Fruit fly (Drosophila melanogaster) whole organism, prepupa: ENCODE results near the gene CG4860.

ENCODE experiments used
- Blimp-1 ChIP-seq: fragments of 200-800 bp; sonication (Bioruptor generic); optimal IDR thresholded peaks from 3 replicates; lab custom pipeline; 2017; ENCODE audit warnings: missing biosample characterization, missing genetic modification characterization, mild to moderate bottlenecking, moderate library complexity, missing genetic modification reagents
- CG10669 ChIP-seq: fragments of 200-800 bp; sonication (Bioruptor generic); optimal IDR thresholded peaks from 3 replicates; lab custom pipeline; 2018; ENCODE audit warnings: missing biosample characterization, mild to moderate bottlenecking, missing genetic modification characterization, moderate library complexity
- CG11294 ChIP-seq: fragments of 200-800 bp; sonication (Bioruptor generic); IDR thresholded peaks from 2 replicates; pipeline ENCODE4 v1.3.6; 2022; ENCODE audit warnings: missing biosample characterization, missing genetic modification characterization
- CG16779 ChIP-seq: fragments of 200-800 bp; sonication (Bioruptor generic); optimal IDR thresholded peaks from 3 replicates; lab custom pipeline; 2017; ENCODE audit warnings: missing biosample characterization, mild to moderate bottlenecking, missing genetic modification characterization
- CG32006 ChIP-seq: fragments of 200-800 bp; sonication (Bioruptor generic); optimal IDR thresholded peaks from 3 replicates; lab custom pipeline; 2017; ENCODE audit warnings: missing biosample characterization, mild to moderate bottlenecking, missing genetic modification characterization
- CG3919 ChIP-seq: fragments of 200-800 bp; sonication (Bioruptor generic); optimal IDR thresholded peaks from 3 replicates; lab custom pipeline; 2016; ENCODE audit warnings: missing biosample characterization, missing genetic modification characterization
- CG4318 ChIP-seq: fragments of 200-800 bp; sonication (Bioruptor generic); optimal IDR thresholded peaks from 3 replicates; lab custom pipeline; 2017; ENCODE audit warnings: missing biosample characterization, mild to moderate bottlenecking, missing genetic modification characterization
- CG6163 ChIP-seq: fragments of 200-800 bp; sonication (Bioruptor generic); IDR thresholded peaks from 3 replicates; pipeline ENCODE4 v1.3.6; 2022; ENCODE audit warnings: missing biosample characterization, missing genetic modification characterization
- CG6276 ChIP-seq: fragments of 200-800 bp; sonication (Bioruptor generic); optimal IDR thresholded peaks from 2 replicates; lab custom pipeline; 2017; ENCODE audit warnings: missing biosample characterization, mild to moderate bottlenecking, missing genetic modification characterization
- CG6808 ChIP-seq: fragments of 200-800 bp; sonication (Bioruptor generic); optimal IDR thresholded peaks from 3 replicates; lab custom pipeline; 2017; ENCODE audit warnings: missing biosample characterization, missing genetic modification characterization, mild to moderate bottlenecking, moderate library complexity, missing genetic modification reagents
- CG7368 ChIP-seq: fragments of 200-800 bp; sonication (Bioruptor generic); optimal IDR thresholded peaks from 3 replicates; lab custom pipeline; 2016; ENCODE audit warnings: missing biosample characterization, missing genetic modification characterization
- CG8319 ChIP-seq: fragments of 200-800 bp; sonication (Bioruptor generic); optimal IDR thresholded peaks from 3 replicates; lab custom pipeline; 2016; ENCODE audit warnings: missing biosample characterization, missing genetic modification characterization
- Eip75B ChIP-seq: fragments of 200-800 bp; sonication (Bioruptor generic); optimal IDR thresholded peaks from 3 replicates; lab custom pipeline; 2016; ENCODE audit warnings: missing biosample characterization, missing genetic modification characterization
- Eip78C ChIP-seq: fragments of 200-800 bp; sonication (Bioruptor generic); peaks from one replicate; lab custom pipeline; 2016; ENCODE audit warnings: missing biosample characterization, missing genetic modification characterization
- Gug ChIP-seq: fragments of 200-800 bp; sonication (Bioruptor generic); IDR thresholded peaks from 2 replicates; pipeline ENCODE4 v1.3.6; 2022; ENCODE audit warnings: missing biosample characterization, missing genetic modification characterization
- Hr38 ChIP-seq: sonication (Bioruptor generic); optimal IDR thresholded peaks from 2 replicates; lab custom pipeline; 2016; ENCODE audit warnings: missing biosample characterization, missing genetic modification characterization
- Hr39 ChIP-seq: fragments of 200-800 bp; sonication (Bioruptor generic); optimal IDR thresholded peaks from 2 replicates; lab custom pipeline; 2016; ENCODE audit warnings: missing biosample characterization, missing genetic modification characterization
- Hr4 ChIP-seq: fragments of 200-800 bp; sonication (Bioruptor generic); optimal IDR thresholded peaks from 3 replicates; lab custom pipeline; 2016; ENCODE audit warnings: missing biosample characterization, missing genetic modification characterization
- Lpt ChIP-seq: fragments of 200-800 bp; sonication (Bioruptor generic); optimal IDR thresholded peaks from 3 replicates; lab custom pipeline; 2016; ENCODE audit warnings: missing biosample characterization, missing genetic modification characterization
- Met ChIP-seq: fragments of 200-800 bp; sonication (Bioruptor generic); optimal IDR thresholded peaks from 3 replicates; lab custom pipeline; 2016; ENCODE audit warnings: missing biosample characterization, missing genetic modification characterization
- OdsH ChIP-seq: fragments of 200-800 bp; sonication (Bioruptor generic); optimal IDR thresholded peaks from 3 replicates; lab custom pipeline; 2016; ENCODE audit warnings: missing biosample characterization, missing genetic modification characterization
- Smox ChIP-seq: fragments of 200-800 bp; sonication (Bioruptor generic); optimal IDR thresholded peaks from 3 replicates; lab custom pipeline; 2016; ENCODE audit warnings: missing biosample characterization, missing genetic modification characterization
- Sox15 ChIP-seq: fragments of 200-800 bp; sonication (Bioruptor generic); optimal IDR thresholded peaks from 3 replicates; lab custom pipeline; 2016; ENCODE audit warnings: missing biosample characterization, missing genetic modification characterization
- dsx ChIP-seq: fragments of 200-800 bp; optimal IDR thresholded peaks from 3 replicates; lab custom pipeline; 2019; ENCODE audit warnings: missing biosample characterization, mild to moderate bottlenecking, missing genetic modification characterization, moderate library complexity; ENCODE audit not compliant: poor library complexity, severe bottlenecking
- esn ChIP-seq: fragments of 200-800 bp; sonication (Bioruptor generic); optimal IDR thresholded peaks from 2 replicates; lab custom pipeline; 2016; ENCODE audit warnings: missing biosample characterization, mild to moderate bottlenecking, missing genetic modification characterization, moderate library complexity
- fd59A ChIP-seq: fragments of 200-800 bp; sonication (Bioruptor generic); optimal IDR thresholded peaks from 2 replicates; lab custom pipeline; 2017; ENCODE audit warnings: missing biosample characterization, mild to moderate bottlenecking, missing genetic modification characterization, missing genetic modification reagents
- fkh ChIP-seq: fragments of 200-800 bp; sonication (Bioruptor generic); optimal IDR thresholded peaks from 3 replicates; lab custom pipeline; 2017; ENCODE audit warnings: missing biosample characterization, mild to moderate bottlenecking, missing genetic modification characterization, moderate library complexity
- pdm3 ChIP-seq: fragments of 200-800 bp; sonication (Bioruptor generic); optimal IDR thresholded peaks from 3 replicates; lab custom pipeline; 2016; ENCODE audit warnings: missing biosample characterization, missing genetic modification characterization
- spab ChIP-seq: fragments of 200-800 bp; sonication (Bioruptor generic); optimal IDR thresholded peaks from 2 replicates; lab custom pipeline; 2017; ENCODE audit warnings: missing biosample characterization, mild to moderate bottlenecking, missing genetic modification characterization, missing genetic modification reagents
- ss ChIP-seq, 2 experiments: fragments of 200-800 bp; sonication (Bioruptor generic); optimal IDR thresholded peaks; 2 replicates in 1 of 2; 3 replicates in 1 of 2; lab custom pipeline; 2017 to 2018; ENCODE audit warnings: mild to moderate bottlenecking in 2 of 2, missing biosample characterization in 2 of 2, missing genetic modification characterization in 2 of 2, moderate library complexity in 1 of 2
- svp ChIP-seq: fragments of 200-800 bp; sonication (Bioruptor generic); peaks from one replicate; lab custom pipeline; 2016; ENCODE audit warnings: missing biosample characterization, missing genetic modification characterization
- vri ChIP-seq: fragments of 200-800 bp; sonication (Bioruptor generic); optimal IDR thresholded peaks from 3 replicates; lab custom pipeline; 2016; ENCODE audit warnings: missing biosample characterization, mild to moderate bottlenecking, missing genetic modification characterization

CG4860 gene

DNA sequence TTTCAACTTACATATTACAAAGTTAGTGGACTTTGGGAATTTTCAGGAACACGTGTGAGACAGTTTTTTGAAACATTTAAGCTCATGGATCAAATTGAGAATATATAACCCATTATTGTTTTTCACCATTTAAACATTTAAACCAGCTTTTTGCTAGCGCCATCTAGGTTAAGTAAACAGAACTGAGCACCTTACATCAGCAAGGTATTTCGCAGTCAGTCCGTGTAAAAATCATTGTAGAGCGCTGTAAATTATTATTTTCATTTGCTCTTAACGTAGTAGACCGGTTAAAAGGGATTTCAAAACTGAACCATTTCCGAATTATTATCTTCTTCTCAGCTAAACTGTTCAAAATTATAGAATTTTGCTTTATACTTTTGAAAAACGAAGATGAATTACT is 829 bp upstream of the CG4860 start, which contains the start of gene Rsbp15:
Gene Rsbp15, plus strand, starts transcription at position 295 of the 400 bp plus-strand sequence.
- TF ChIP-seq dsx (GFP tag; lab: Kevin White, UChicago) (no peak), CG32006 (GFP tag; lab: Kevin White, UChicago) (no peak), CG6276 (no peak), Hr4 (GFP tag; lab: Kevin White, UChicago) (no peak), Met (GFP tag; lab: Kevin White, UChicago) (no peak), spab (no peak), vri (GFP tag; lab: Kevin White, UChicago) (no peak), Blimp-1 (GFP tag; lab: Kevin White, UChicago) (no peak), CG8319 (GFP tag; lab: Kevin White, UChicago) (no peak), CG7368 (GFP tag; lab: Kevin White, UChicago) (no peak), esn (GFP tag; lab: Kevin White, UChicago) (no peak)

DNA sequence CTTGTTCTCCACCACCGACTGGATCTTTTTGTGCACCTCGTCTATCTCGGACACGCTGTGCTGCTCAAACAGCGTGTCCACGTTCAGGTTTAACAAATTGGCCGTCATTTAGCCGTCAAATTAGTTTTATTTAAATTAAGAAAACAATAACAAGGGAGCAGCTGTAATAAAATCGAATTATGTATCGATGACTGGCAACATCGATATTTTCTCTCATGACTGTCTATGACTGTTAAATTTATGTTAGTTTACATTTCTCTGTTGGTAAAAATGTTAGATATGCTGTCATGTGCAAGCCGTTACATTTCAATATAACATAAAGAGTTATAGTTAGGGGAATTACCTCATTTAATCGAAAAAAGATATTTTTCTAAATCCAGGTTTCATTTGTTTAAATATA is 1.8 kb downstream of the CG4860 start, which contains the start of gene Cog1:
Gene Cog1, minus strand, starts transcription at position 190 of the 400 bp plus-strand sequence.
- TF ChIP-seq esn (GFP tag; lab: Kevin White, UChicago) (no peak), ss (GFP tag; optimal IDR thresholded peaks at IDR 0.05; lab: Kevin White, UChicago) (no peak), svp (GFP tag; lab: Kevin White, UChicago) (peak; percentile 13), Gug (no peak), CG10669 (GFP tag; lab: Kevin White, UChicago) (no peak)
- TF ChIP-seq, all 60 proteins: peak for 1

DNA sequence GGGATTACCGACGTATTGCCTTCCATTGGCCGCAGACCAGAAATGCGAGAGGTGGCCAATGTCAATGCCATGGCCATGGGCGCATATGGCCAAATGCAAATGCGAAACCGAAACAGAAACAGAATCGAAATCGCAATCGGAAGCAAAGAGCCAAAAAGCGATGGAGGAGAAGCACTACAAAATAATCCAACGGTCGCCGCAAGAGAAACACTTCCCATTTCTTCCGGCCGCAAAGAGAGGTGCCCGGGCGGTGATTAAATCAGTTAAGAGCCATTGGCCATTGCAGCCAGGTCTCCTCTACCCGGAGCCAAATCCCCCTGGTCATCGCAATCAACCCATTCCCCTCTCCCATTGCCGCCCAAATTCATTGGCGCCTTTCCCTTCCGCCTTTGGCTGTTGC is 7.1 kb downstream of the CG4860 start, which contains the start of gene CG14742:
Gene CG14742, plus strand, starts transcription at position 301 of the 400 bp plus-strand sequence.
- no peak for TF ChIP-seq CG3919 (GFP tag; lab: Kevin White, UChicago)
- TF ChIP-seq dsx (GFP tag; lab: Kevin White, UChicago) = no peak
- TF ChIP-seq fd59A (GFP tag; lab: Kevin White, UChicago) = no peak
- no peak for TF ChIP-seq CG6163 (GFP tag; lab: Robert Waterston, UW)
- TF ChIP-seq CG7368 (GFP tag; lab: Kevin White, UChicago) = no peak
- no peak for TF ChIP-seq ss (GFP tag; optimal IDR thresholded peaks at IDR 0.05; lab: Kevin White, UChicago)
- TF ChIP-seq, all 60 proteins: peak for 0

DNA sequence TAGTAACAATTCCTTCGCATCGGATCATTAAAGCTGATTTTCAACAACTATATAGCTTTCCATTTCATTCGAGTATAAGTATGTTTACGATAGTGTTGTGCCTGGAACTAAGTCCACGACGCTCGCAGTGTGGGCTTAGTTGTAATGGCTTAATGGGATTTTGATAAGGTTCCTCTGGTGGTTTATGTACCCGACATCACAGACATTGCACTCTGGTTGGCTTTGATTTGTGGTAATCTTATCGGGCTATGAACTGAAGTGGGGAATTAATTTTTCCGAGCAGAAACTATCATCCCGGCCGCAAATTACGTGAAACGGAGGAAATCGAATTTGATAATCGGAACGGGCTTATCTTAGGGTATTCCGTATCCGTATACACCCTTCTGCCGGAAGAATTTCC is 9.7 kb downstream of the CG4860 start:
- TF ChIP-seq pdm3 (GFP tag; lab: Kevin White, UChicago) (no peak), CG8319 (GFP tag; lab: Kevin White, UChicago) (no peak), Blimp-1 (GFP tag; lab: Kevin White, UChicago) (no peak), Eip75B (GFP tag; lab: Kevin White, UChicago) (no peak), Eip78C (GFP tag; lab: Kevin White, UChicago) (no peak), Hr39 (no peak), Gug (no peak), ss (GFP tag; optimal IDR thresholded peaks at IDR 0.05; lab: Kevin White, UChicago) (no peak), spab (no peak), CG6808 (GFP tag; lab: Kevin White, UChicago) (no peak), Hr38 (no peak), fkh (no peak), OdsH (GFP tag; lab: Kevin White, UChicago) (no peak), CG4318 (GFP tag; lab: Kevin White, UChicago) (no peak), Lpt (GFP tag; lab: Kevin White, UChicago) (no peak), Hr4 (GFP tag; lab: Kevin White, UChicago) (no peak), Smox (no peak), Sox15 (no peak)
- TF ChIP-seq, all 60 proteins: peak for 0

dm6 chr3R:12210260-12210659 is 11.0 kb downstream of the CG4860 start, which contains the start of gene CG4830:
Gene CG4830 (minus strand): TSS chr3R:12210360.
- TF ChIP-seq CG11294 (GFP tag; lab: Robert Waterston, UW) (no peak), svp (GFP tag; lab: Kevin White, UChicago) (peak; percentile 41), CG16779 (tag; lab: Kevin White, UChicago) (no peak), Eip75B (GFP tag; lab: Kevin White, UChicago) (no peak), esn (GFP tag; lab: Kevin White, UChicago) (no peak), CG8319 (GFP tag; lab: Kevin White, UChicago) (no peak)
